Fruit fly (Drosophila melanogaster): ENCODE measurements around the gene ttk.

The ttk gene

dm6 chr3R:31758587-31759167 is 45.0 kb downstream of the ttk start, which contains the start of gene CG2187 (continued):
- no peak for TF ChIP-seq da (GFP tag; optimal IDR thresholded peaks at IDR 0.05)
- no peak for TF ChIP-seq nom (GFP tag; optimal IDR thresholded peaks at IDR 0.05)
- TF ChIP-seq CG12104 (GFP tag; optimal IDR thresholded peaks at IDR 0.05): peak; percentile 12
- TF ChIP-seq CG9817 (tag; optimal IDR thresholded peaks at IDR 0.05): no peak
- TF ChIP-seq vvl (GFP tag; IDR thresholded peaks at IDR 0.05): no peak
- no peak for TF ChIP-seq CG5953 (GFP tag; IDR thresholded peaks at IDR 0.05)
- TF ChIP-seq CG14667 (GFP tag; IDR thresholded peaks at IDR 0.05): no peak
- TF ChIP-seq row (GFP tag; IDR thresholded peaks at IDR 0.05): no peak
- no peak for TF ChIP-seq cas (GFP tag; IDR thresholded peaks at IDR 0.05)
- TF ChIP-seq CG15011 (GFP tag; optimal IDR thresholded peaks at IDR 0.05): no peak
- no peak for TF ChIP-seq CG8359 (GFP tag; optimal IDR thresholded peaks at IDR 0.05; ENCODE audit: borderline replicate concordance)
- TF ChIP-seq ac (GFP tag; optimal IDR thresholded peaks at IDR 0.05): no peak
- no peak for TF ChIP-seq ro (GFP tag; IDR thresholded peaks at IDR 0.05)
- no peak for TF ChIP-seq Opbp (GFP tag; IDR thresholded peaks at IDR 0.05; ENCODE audit: partially characterized antibody)
- TF ChIP-seq CG12236 (GFP tag; optimal IDR thresholded peaks at IDR 0.05): no peak
- no peak for TF ChIP-seq CG7745 (tag; optimal IDR thresholded peaks at IDR 0.05)
- peak; percentile 17 for TF ChIP-seq Hmr (GFP tag; optimal IDR thresholded peaks at IDR 0.05)
- TF ChIP-seq Vsx1 (GFP tag; optimal IDR thresholded peaks at IDR 0.05): no peak
- TF ChIP-seq CG6254 (GFP tag; optimal IDR thresholded peaks at IDR 0.05): no peak
- no peak for TF ChIP-seq CG16815 (GFP tag; optimal IDR thresholded peaks at IDR 0.05)
- TF ChIP-seq tin (GFP tag; optimal IDR thresholded peaks at IDR 0.05): no peak
- TF ChIP-seq Trl (optimal IDR thresholded peaks at IDR 0.05): no peak
- TF ChIP-seq Trl (GFP tag; optimal IDR thresholded peaks at IDR 0.05): no peak
- no peak for TF ChIP-seq Dip2 (GFP tag; IDR thresholded peaks at IDR 0.05)
- no peak for TF ChIP-seq oc (tag; optimal IDR thresholded peaks at IDR 0.05)
- TF ChIP-seq Atf6 (GFP tag; IDR thresholded peaks at IDR 0.05): no peak
- peak in 1 of 2 experiments; percentile 29 for TF ChIP-seq bsh (GFP tag; optimal IDR thresholded peaks at IDR 0.05)
- TF ChIP-seq CG9876 (GFP tag; optimal IDR thresholded peaks at IDR 0.05): no peak
- no peak for TF ChIP-seq CG34376 (GFP tag; optimal IDR thresholded peaks at IDR 0.05)
- peak; percentile 21 for TF ChIP-seq Asciz (GFP tag; optimal IDR thresholded peaks at IDR 0.05)
- peak; percentile 0 for TF ChIP-seq CG14710 (tag; optimal IDR thresholded peaks at IDR 0.05)
- TF ChIP-seq CG8924 (tag; optimal IDR thresholded peaks at IDR 0.05): peak; percentile 6
- TF ChIP-seq HLH3B (GFP tag; IDR thresholded peaks at IDR 0.05): peak; percentile 22; the same call in 1 of the 2 replicates
- TF ChIP-seq CG11504 (tag; optimal IDR thresholded peaks at IDR 0.05): no peak
- TF ChIP-seq NfI (GFP tag; optimal IDR thresholded peaks at IDR 0.05): no peak
- TF ChIP-seq Dad (GFP tag; optimal IDR thresholded peaks at IDR 0.05): no peak
- TF ChIP-seq Dbx (GFP tag; IDR thresholded peaks at IDR 0.05): peak; percentile 18; the same call in 1 of the 3 replicates
- TF ChIP-seq CHES-1-like (GFP tag; optimal IDR thresholded peaks at IDR 0.05): no peak
- no peak for TF ChIP-seq NC2α (GFP tag; optimal IDR thresholded peaks at IDR 0.05)
- no peak for TF ChIP-seq CG7786 (GFP tag; optimal IDR thresholded peaks at IDR 0.05)
- TF ChIP-seq CG12071 (GFP tag; optimal IDR thresholded peaks at IDR 0.05): peak; percentile 42
- TF ChIP-seq CG3847 (GFP tag; IDR thresholded peaks at IDR 0.05): no peak
- no peak for TF ChIP-seq dan (GFP tag; IDR thresholded peaks at IDR 0.05)
- TF ChIP-seq unc-4 (GFP tag; IDR thresholded peaks at IDR 0.05; ENCODE audit: partially characterized antibody): no peak
- no peak for TF ChIP-seq mam (GFP tag; optimal IDR thresholded peaks at IDR 0.05)
- no peak for TF ChIP-seq tio (GFP tag; optimal IDR thresholded peaks at IDR 0.05)
- no peak for TF ChIP-seq pita (GFP tag; optimal IDR thresholded peaks at IDR 0.05)
- no peak for TF ChIP-seq Gsc (GFP tag; IDR thresholded peaks at IDR 0.05)
- TF ChIP-seq CG4707 (GFP tag; optimal IDR thresholded peaks at IDR 0.05): peak; percentile 3
- no peak for TF ChIP-seq CG3281 (GFP tag; optimal IDR thresholded peaks at IDR 0.05)
- no peak for TF ChIP-seq hb (GFP tag; IDR thresholded peaks at IDR 0.05; ENCODE audit: partially characterized antibody)

Data from whole organism, embryonic.